Worm (Caenorhabditis elegans) whole organism, dauer: ENCODE results near the gene Y82E9BL.19.

Experiments used
- unc-62 ChIP-seq: sonication (generic microtip); optimal IDR thresholded peaks from 2 replicates; lab custom pipeline; 2017; ENCODE audit warnings: missing biosample characterization, missing genetic modification reagents, missing genetic modification characterization

The Y82E9BL.19 gene

DNA sequence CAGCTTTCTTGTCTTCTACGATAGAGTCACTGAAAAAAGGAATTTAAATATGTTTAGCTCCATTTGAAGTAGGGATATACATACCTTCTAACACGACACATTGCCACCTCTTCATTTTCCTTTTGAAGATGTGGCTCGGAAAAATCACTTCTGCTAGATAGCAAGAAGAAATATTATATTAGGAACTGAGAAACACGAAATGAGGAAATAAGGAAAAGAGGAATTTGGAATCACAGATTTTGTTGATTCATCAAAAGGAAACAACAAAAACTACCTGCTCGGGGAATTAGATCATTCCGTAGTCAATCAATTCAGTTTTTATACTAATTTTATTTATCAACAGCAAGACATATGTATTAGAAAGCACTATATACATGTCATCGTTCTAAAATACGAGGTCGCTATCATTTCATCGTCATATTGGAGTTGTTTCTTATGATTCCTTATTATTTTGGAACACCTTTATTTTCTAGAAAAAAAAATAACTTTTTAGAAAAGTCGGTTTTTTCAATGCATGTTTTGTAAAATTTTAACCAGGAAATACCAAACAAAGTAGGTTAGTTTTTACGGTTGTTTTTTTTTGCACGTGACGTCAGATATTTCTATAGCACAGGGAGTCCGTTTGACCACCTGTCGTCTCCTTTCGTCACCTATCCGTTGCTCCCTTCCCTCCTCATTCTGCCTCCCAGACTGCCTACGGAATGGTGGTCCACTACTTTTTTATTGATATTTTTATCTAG is 48.9 kb downstream of the Y82E9BL.19 start, which contains the start of the genes pals-21 and Y82E9BR.6:
Gene pals-21 (minus strand): TSS at position 101 of the 740 bp plus-strand sequence.
Gene Y82E9BR.6 (plus strand): TSS at position 690 of the 740 bp plus-strand sequence.
- TF ChIP-seq unc-62 (GFP tag; lab: Kevin White, UChicago), result no peak
